Worm (Caenorhabditis elegans) whole organism, L1 larva: Measurements from ENCODE around the gene F14D7.8.
"Not testable (repeated sequence)": the region's sequence is repeated elsewhere in the genome, so short reads cannot be mapped to it uniquely, and the experiment has no call there.

Experiments used
- ceh-82 ChIP-seq, 3 experiments: fragments of 150-350 bp in 1 of 3; sonication (generic microtip) in 2 of 3; optimal IDR thresholded peaks; 2 replicates each; lab custom pipeline; 2014 to 2017; ENCODE audit warnings: missing biosample characterization in 3 of 3, missing genetic modification characterization in 3 of 3
- irx-1 ChIP-seq: sonication (generic microtip); optimal IDR thresholded peaks from 2 replicates; lab custom pipeline; 2016; ENCODE audit warnings: missing genetic modification characterization, missing compliant biosample characterization
- mep-1 ChIP-seq: fragments of 150-350 bp; optimal IDR thresholded peaks from 2 replicates; lab custom pipeline; 2014; ENCODE audit warnings: missing biosample characterization, missing genetic modification characterization
- nhr-12 ChIP-seq: sonication (generic microtip); optimal IDR thresholded peaks from 2 replicates; lab custom pipeline; 2017; ENCODE audit warnings: missing biosample characterization, missing genetic modification characterization
- nhr-28 ChIP-seq: fragments of 150-350 bp; optimal IDR thresholded peaks from 2 replicates; lab custom pipeline; 2014; ENCODE audit warnings: missing biosample characterization, missing genetic modification characterization
- nhr-76 ChIP-seq: sonication (generic microtip); optimal IDR thresholded peaks from 2 replicates; lab custom pipeline; 2017; ENCODE audit warnings: missing biosample characterization, missing genetic modification characterization

DNA sequence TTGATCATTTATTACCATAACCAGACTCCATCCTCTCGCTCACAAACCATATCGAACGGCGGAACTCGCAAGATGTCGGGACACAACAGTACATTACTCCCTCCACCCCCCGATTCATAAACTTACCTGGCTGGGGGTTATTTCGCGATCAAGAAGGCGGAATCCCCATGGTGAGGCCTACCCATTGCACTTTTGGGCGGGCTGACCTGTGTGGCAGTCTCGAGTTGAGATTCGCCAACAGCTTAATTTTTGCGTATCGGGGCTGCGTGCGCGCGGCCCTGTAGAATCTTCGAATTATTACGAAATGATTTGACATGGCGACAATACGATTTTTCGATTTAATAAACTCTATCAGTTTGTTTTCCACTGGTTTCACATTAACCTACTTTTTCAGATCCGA lies 35.1 kb downstream of the F14D7.8 start:
- not testable (repeated sequence) for TF ChIP-seq nhr-76 (tag; lab: Kevin White, UChicago); nhr-12 (tag; lab: Kevin White, UChicago); irx-1 (tag; lab: Kevin White, UChicago); ceh-82 (tag; optimal IDR thresholded peaks at IDR 0.05; lab: Kevin White, UChicago); mep-1 (tag; lab: Kevin White, UChicago); nhr-28 (tag; lab: Kevin White, UChicago)
